Worm (Caenorhabditis elegans): Measurements from ENCODE around the gene Y38H6C.25.
A peak's percentile ranks its signal among the peaks of the same experiment; 100 is the strongest.

Y38H6C.25 gene

DNA sequence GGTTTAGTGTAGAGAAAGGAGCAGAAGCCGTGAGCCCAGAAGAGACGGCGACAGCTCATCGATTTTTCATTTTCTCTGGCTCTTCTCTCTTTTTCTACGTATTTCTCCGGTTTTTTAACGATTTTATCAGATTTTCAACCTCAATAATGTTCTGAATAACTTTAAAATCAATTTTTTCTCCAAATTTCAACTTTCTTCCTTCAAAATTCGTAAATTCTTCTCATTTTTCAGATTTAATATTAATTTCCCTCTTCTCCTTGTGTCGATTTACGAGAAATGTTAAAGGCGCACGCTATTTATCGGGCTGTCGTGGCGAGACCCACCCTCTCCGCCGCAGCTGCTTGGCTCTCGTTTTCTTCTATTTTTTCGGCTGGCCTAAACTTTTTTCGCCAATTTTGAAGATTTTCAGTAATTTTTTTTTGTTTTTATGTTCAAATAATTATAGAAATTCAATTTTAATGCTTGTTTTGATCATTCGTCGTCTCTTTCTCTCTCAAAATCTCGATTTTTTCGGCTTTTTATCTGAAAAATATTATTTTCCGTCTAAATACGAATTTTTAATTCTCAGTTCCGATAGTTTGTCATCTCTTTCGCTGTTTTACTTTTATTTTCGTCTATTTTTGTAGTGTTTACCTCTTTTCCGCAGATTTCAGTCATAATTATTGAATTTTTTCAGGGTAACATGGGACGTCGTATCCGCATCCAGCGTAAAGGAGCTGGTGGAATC is 39.9 kb upstream of the Y38H6C.25 start, which contains the start of the genes calf-1 and rpl-2 (continued):
- TF ChIP-seq snpc-1.3 (tag; optimal IDR thresholded peaks at IDR 0.05; ENCODE audit: insufficient read depth) (peak; percentile 51), F57A8.1 (GFP tag; optimal IDR thresholded peaks at IDR 0.05) (no peak), sea-2 (GFP tag; IDR thresholded peaks at IDR 0.05) (no peak), F55B11.4 (tag; optimal IDR thresholded peaks at IDR 0.05; ENCODE audit: borderline replicate concordance, insufficient read depth) (no peak), rpc-1 (optimal IDR thresholded peaks at IDR 0.05) (no peak), rpc-1 (tag; optimal IDR thresholded peaks at IDR 0.05) (no peak), chd-7 (tag; optimal IDR thresholded peaks at IDR 0.05) (no peak), F23B12.7 (tag; optimal IDR thresholded peaks at IDR 0.05; ENCODE audit: insufficient read depth) (peak; percentile 53), unc-130 (GFP tag; optimal IDR thresholded peaks at IDR 0.05) (no peak), bed-2 (GFP tag; IDR thresholded peaks at IDR 0.05) (no peak), nfya-1 (tag; optimal IDR thresholded peaks at IDR 0.05; ENCODE audit: borderline replicate concordance, insufficient read depth) (no peak), rec-8 (tag; optimal IDR thresholded peaks at IDR 0.05) (no peak), T07F8.4 (tag; optimal IDR thresholded peaks at IDR 0.05) (no peak), ztf-18 (tag; optimal IDR thresholded peaks at IDR 0.05) (no peak), tlf-1 (GFP tag; optimal IDR thresholded peaks at IDR 0.05) (no peak), B0261.1 (tag; optimal IDR thresholded peaks at IDR 0.05) (no peak), ZK185.1 (tag; optimal IDR thresholded peaks at IDR 0.05; ENCODE audit: poor library complexity, severe bottlenecking) (no peak), dox-1 (GFP tag; IDR thresholded peaks at IDR 0.05) (no peak), lag-1 (GFP tag; IDR thresholded peaks at IDR 0.05) (no peak), aptf-3 (GFP tag; IDR thresholded peaks at IDR 0.05) (no peak), nhr-179 (tag; optimal IDR thresholded peaks at IDR 0.05) (no peak), attf-3 (GFP tag; conservative IDR thresholded peaks at IDR 0.05) (no peak), mel-28 (tag; optimal IDR thresholded peaks at IDR 0.05; ENCODE audit: borderline replicate concordance) (no peak), F39B2.1 (GFP tag; IDR thresholded peaks at IDR 0.05) (no peak), ets-4 (GFP tag; optimal IDR thresholded peaks at IDR 0.05) (no peak), F37B4.10 (GFP tag; IDR thresholded peaks at IDR 0.05) (no peak), hlh-12 (tag; optimal IDR thresholded peaks at IDR 0.05) (no peak), ztf-26 (tag; optimal IDR thresholded peaks at IDR 0.05) (no peak), egrh-3 (GFP tag; IDR thresholded peaks at IDR 0.05) (0 out of 2 replicates have a peak, but pooled peaks have one; percentile 15), ceh-27 (GFP tag; optimal IDR thresholded peaks at IDR 0.05) (no peak), ztf-3 (GFP tag; optimal IDR thresholded peaks at IDR 0.05) (no peak), ztf-28 (GFP tag; IDR thresholded peaks at IDR 0.05) (no peak), nfyb-1 (GFP tag; IDR thresholded peaks at IDR 0.05) (no peak), snpc-4 (GFP tag; optimal IDR thresholded peaks at IDR 0.05) (peak; percentile 44), snpc-4 (tag; optimal IDR thresholded peaks at IDR 0.05) (peak in 2 of 4 experiments; percentile 9 to 36), mxl-1 (tag; optimal IDR thresholded peaks at IDR 0.05) (no peak), lsy-27 (tag; optimal IDR thresholded peaks at IDR 0.05; ENCODE audit: borderline replicate concordance, insufficient read depth) (no peak), ceh-40 (GFP tag; IDR thresholded peaks at IDR 0.05) (no peak), ztf-22 (GFP tag; optimal IDR thresholded peaks at IDR 0.05) (no peak), ztf-6 (GFP tag; IDR thresholded peaks at IDR 0.05) (no peak), zim-3 (tag; optimal IDR thresholded peaks at IDR 0.05) (no peak), somi-1 (GFP tag; optimal IDR thresholded peaks at IDR 0.05) (no peak), hrde-1 (tag; optimal IDR thresholded peaks at IDR 0.05; ENCODE audit: borderline replicate concordance) (no peak), ceh-79 (tag; optimal IDR thresholded peaks at IDR 0.05) (no peak), B0019.2 (GFP tag; conservative IDR thresholded peaks at IDR 0.05) (no peak), nhr-80 (tag; optimal IDR thresholded peaks at IDR 0.05) (peak; percentile 10), pha-4 (tag; optimal IDR thresholded peaks at IDR 0.05) (no peak), dpl-1 (GFP tag; optimal IDR thresholded peaks at IDR 0.05) (no peak)

Data from whole organism, young adult.